Worm (Caenorhabditis elegans): Measurements from ENCODE around the gene elli-1.

elli-1 gene

ce11 chrIV:8705504-8705903 lies 49.1 kb downstream of the elli-1 start, which contains the start of gene H23L24.4:
Gene H23L24.4, minus strand, starts transcription at chrIV:8705604.
- no peak for TF ChIP-seq zag-1 (tag; optimal IDR thresholded peaks at IDR 0.05)
- no peak for TF ChIP-seq nhr-25 (tag; optimal IDR thresholded peaks at IDR 0.05)
- TF ChIP-seq fos-1 (tag; optimal IDR thresholded peaks at IDR 0.05), result no peak
- TF ChIP-seq skn-1 (tag; optimal IDR thresholded peaks at IDR 0.05), result no peak
- TF ChIP-seq ceh-16 (tag; optimal IDR thresholded peaks at IDR 0.05), result no peak
- no peak for TF ChIP-seq alr-1 (tag; optimal IDR thresholded peaks at IDR 0.05)
- no peak for TF ChIP-seq F13H6.1 (tag; optimal IDR thresholded peaks at IDR 0.05)
- no peak for TF ChIP-seq unc-39 (tag; optimal IDR thresholded peaks at IDR 0.05)
- TF ChIP-seq nhr-6 (tag; optimal IDR thresholded peaks at IDR 0.05), result no peak

All from whole organism, L2 larva.